Worm (Caenorhabditis elegans): ENCODE data around the gene srh-33.

The srh-33 gene

ce11 chrV:392199-392678, 50.9 kb downstream of the srh-33 start, which contains the start of gene nhr-254:
Gene nhr-254, plus strand, starts transcription at chrV:392628.
- TF ChIP-seq mcd-1 (GFP tag; IDR thresholded peaks at IDR 0.05) (no peak), F39B2.1 (GFP tag; IDR thresholded peaks at IDR 0.05) (no peak), mes-4 (tag; optimal IDR thresholded peaks at IDR 0.05) (no peak), lin-26 (GFP tag; IDR thresholded peaks at IDR 0.05) (no peak), T07F8.4 (tag; optimal IDR thresholded peaks at IDR 0.05) (no peak), aptf-3 (GFP tag; IDR thresholded peaks at IDR 0.05) (no peak)

Data from whole organism, young adult.